Fruit fly (Drosophila melanogaster) whole organism, prepupa: ENCODE data around the gene Sh.

Source experiments
- CG8632 ChIP-seq: fragments of 200-800 bp; sonication (Bioruptor generic); optimal IDR thresholded peaks from 3 replicates; lab custom pipeline; 2016; ENCODE audit warnings: missing biosample characterization, missing genetic modification characterization
- Eip78C ChIP-seq: fragments of 200-800 bp; sonication (Bioruptor generic); peaks from one replicate; lab custom pipeline; 2016; ENCODE audit warnings: missing biosample characterization, missing genetic modification characterization
- fd85E ChIP-seq: fragments of 200-800 bp; sonication (Bioruptor generic); optimal IDR thresholded peaks from 3 replicates; lab custom pipeline; 2016; ENCODE audit warnings: missing biosample characterization, missing genetic modification characterization
- lz ChIP-seq: fragments of 200-800 bp; sonication (Bioruptor generic); optimal IDR thresholded peaks from 3 replicates; lab custom pipeline; 2016; ENCODE audit warnings: missing biosample characterization, missing genetic modification characterization
- net ChIP-seq: fragments of 200-800 bp; sonication (Bioruptor generic); optimal IDR thresholded peaks from 3 replicates; lab custom pipeline; 2016; ENCODE audit warnings: missing biosample characterization, missing genetic modification characterization

dm6 chrX:18085470-18085797, 22.4 kb upstream of the Sh start, which contains the start of gene Ada3:
- TF ChIP-seq net (peak; percentile 56), fd85E (GFP tag; lab: Kevin White, UChicago) (peak; percentile 55), Eip78C (peak; percentile 92), CG8632 (peak; percentile 57), lz (peak; percentile 85)
